Fruit fly (Drosophila melanogaster): ENCODE results near the gene CG6683.

Gene CG6683

DNA sequence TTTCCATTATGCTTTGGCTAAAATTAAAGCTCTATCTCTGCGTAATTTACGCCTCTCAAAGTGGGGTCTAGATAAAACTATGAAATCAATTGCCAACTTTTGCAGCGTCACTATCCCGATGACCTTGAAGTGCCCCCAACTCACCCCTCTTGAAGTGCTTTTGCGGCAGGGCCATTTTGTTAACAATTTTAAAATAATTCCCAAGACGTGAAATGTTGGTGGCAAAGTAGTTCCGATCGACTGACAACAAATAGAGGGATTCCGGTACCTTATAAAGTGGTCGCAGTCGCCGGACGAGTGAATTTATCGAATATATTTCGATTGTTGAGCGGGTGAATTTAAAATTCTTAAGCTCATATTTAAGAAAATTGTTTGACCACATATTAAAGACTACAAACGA, 8.5 kb upstream of the CG6683 start, which contains the start of gene GstO2 (continued):
- TF ChIP-seq Deaf1 (tag; optimal IDR thresholded peaks at IDR 0.05) (no peak), CHES-1-like (GFP tag; optimal IDR thresholded peaks at IDR 0.05) (no peak), HLH54F (GFP tag; optimal IDR thresholded peaks at IDR 0.05) (no peak), CG12769 (tag; optimal IDR thresholded peaks at IDR 0.05) (no peak), CG5180 (GFP tag; optimal IDR thresholded peaks at IDR 0.05) (no peak), CG3065 (GFP tag; optimal IDR thresholded peaks at IDR 0.05) (no peak), exex (tag; optimal IDR thresholded peaks at IDR 0.05) (peak; percentile 33), bab2 (GFP tag; optimal IDR thresholded peaks at IDR 0.05) (no peak), CG9932 (GFP tag; IDR thresholded peaks at IDR 0.05) (no peak), CG14965 (GFP tag; optimal IDR thresholded peaks at IDR 0.05; ENCODE audit: borderline replicate concordance) (no peak), chif (GFP tag; optimal IDR thresholded peaks at IDR 0.05) (no peak), Med (GFP tag) (peak; percentile 65), CG13894 (tag; optimal IDR thresholded peaks at IDR 0.05) (peak; percentile 9), repo (GFP tag; optimal IDR thresholded peaks at IDR 0.05) (no peak), CG17186 (GFP tag; optimal IDR thresholded peaks at IDR 0.05) (no peak), sna (GFP tag; IDR thresholded peaks at IDR 0.05; ENCODE audit: partially characterized antibody) (no peak), Ada2b (GFP tag; IDR thresholded peaks at IDR 0.05) (no peak), CG13123 (GFP tag; optimal IDR thresholded peaks at IDR 0.05) (no peak), aop (GFP tag; IDR thresholded peaks at IDR 0.05) (no peak), CG9437 (GFP tag; optimal IDR thresholded peaks at IDR 0.05) (no peak), al (GFP tag; IDR thresholded peaks at IDR 0.05) (no peak), p53 (GFP tag; optimal IDR thresholded peaks at IDR 0.05) (no peak), Aef1 (GFP tag; IDR thresholded peaks at IDR 0.05) (no peak), CG2120 (GFP tag; optimal IDR thresholded peaks at IDR 0.05) (no peak), nerfin-2 (GFP tag; IDR thresholded peaks at IDR 0.05; ENCODE audit: partially characterized antibody) (peak; percentile 30; the same call in 1 of the 2 replicates), Fer3 (tag; optimal IDR thresholded peaks at IDR 0.05) (no peak), CTCF (GFP tag; optimal IDR thresholded peaks at IDR 0.05) (peak; percentile 2), CG15269 (tag; optimal IDR thresholded peaks at IDR 0.05) (no peak), CG6791 (GFP tag; IDR thresholded peaks at IDR 0.05; ENCODE audit: partially characterized antibody) (no peak; the same call in 2 of the 3 replicates), CG6689 (GFP tag; IDR thresholded peaks at IDR 0.05) (no peak), Hr51 (GFP tag; optimal IDR thresholded peaks at IDR 0.05) (no peak), CG8089 (GFP tag; optimal IDR thresholded peaks at IDR 0.05) (no peak), sens (GFP tag) (peak; percentile 59), CG2202 (tag; optimal IDR thresholded peaks at IDR 0.05) (no peak), insv (GFP tag; optimal IDR thresholded peaks at IDR 0.05) (no peak), CG15011 (GFP tag; optimal IDR thresholded peaks at IDR 0.05) (no peak), CG9876 (GFP tag; optimal IDR thresholded peaks at IDR 0.05) (no peak), dimm (GFP tag; IDR thresholded peaks at IDR 0.05) (no peak), HLH4C (GFP tag; IDR thresholded peaks at IDR 0.05; ENCODE audit: partially characterized antibody) (peak; percentile 55; the same call in 1 of the 3 replicates), crp (GFP tag; optimal IDR thresholded peaks at IDR 0.05) (no peak), ewg (GFP tag; optimal IDR thresholded peaks at IDR 0.05) (no peak), Opbp (GFP tag; IDR thresholded peaks at IDR 0.05; ENCODE audit: partially characterized antibody) (peak; percentile 35; the same call in 1 of the 3 replicates), E2f2 (GFP tag; IDR thresholded peaks at IDR 0.05) (peak; percentile 93), Dek (tag; optimal IDR thresholded peaks at IDR 0.05) (no peak), CG1603 (tag; optimal IDR thresholded peaks at IDR 0.05) (peak; percentile 25), emc (GFP tag; optimal IDR thresholded peaks at IDR 0.05) (no peak), CG7928 (GFP tag; optimal IDR thresholded peaks at IDR 0.05) (no peak), chm (GFP tag; IDR thresholded peaks at IDR 0.05) (no peak), gsb (GFP tag; IDR thresholded peaks at IDR 0.05) (no peak), lmd (GFP tag; IDR thresholded peaks at IDR 0.05) (no peak), CG32772 (GFP tag; IDR thresholded peaks at IDR 0.05) (no peak), CG4820 (GFP tag; optimal IDR thresholded peaks at IDR 0.05) (no peak)
